Worm (Caenorhabditis elegans) whole organism, L4 larva: ENCODE measurements around the gene F49C12.11.
A peak's percentile ranks its signal among the peaks of the same experiment; 100 is the strongest.

Source experiments
- D1046.2 ChIP-seq: fragments of 200-800 bp; sonication (Bioruptor generic); IDR thresholded peaks from 2 replicates; pipeline ENCODE4 v1.3.6; 2022; ENCODE audit warnings: missing genetic modification characterization, missing compliant biosample characterization
- F10B5.3 ChIP-seq: sonication (generic microtip); optimal IDR thresholded peaks from 2 replicates; lab custom pipeline; 2016; ENCODE audit warnings: mild to moderate bottlenecking, missing genetic modification characterization, missing compliant biosample characterization
- F26F4.8 ChIP-seq: fragments of 200-800 bp; sonication (Bioruptor generic); conservative IDR thresholded peaks from 2 replicates; pipeline ENCODE4 v1.3.6; 2022; ENCODE audit warnings: missing genetic modification characterization, missing compliant biosample characterization
- T20F7.1 ChIP-seq: fragments of 200-800 bp; sonication (Bioruptor generic); optimal IDR thresholded peaks from 2 replicates; lab custom pipeline; 2018; ENCODE audit warnings: mild to moderate bottlenecking, missing genetic modification characterization, missing compliant biosample characterization
- Y105C5A.15 ChIP-seq: fragments of 200-800 bp; sonication (Bioruptor generic); IDR thresholded peaks from 2 replicates; pipeline ENCODE4 v1.3.6; 2022; ENCODE audit warnings: missing genetic modification characterization, missing compliant biosample characterization
- ZK337.2 ChIP-seq: fragments of 200-800 bp; sonication (Bioruptor generic); IDR thresholded peaks from 2 replicates; pipeline ENCODE4 v1.3.6; 2022; ENCODE audit warnings: missing genetic modification reagents, missing genetic modification characterization, missing compliant biosample characterization
- aha-1 ChIP-seq: fragments of 150-350 bp; peaks from one replicate; lab custom pipeline; 2014; ENCODE audit warnings: missing biosample characterization, missing genetic modification characterization
- aly-2 ChIP-seq: sonication (generic microtip); optimal IDR thresholded peaks from 2 replicates; lab custom pipeline; 2018; ENCODE audit warnings: missing biosample characterization, missing genetic modification characterization
- arid-1 ChIP-seq: fragments of 200-800 bp; sonication (Bioruptor generic); conservative IDR thresholded peaks from 2 replicates; pipeline ENCODE4 v1.3.6; 2022; ENCODE audit warnings: missing genetic modification reagents, missing genetic modification characterization, missing compliant biosample characterization
- ceh-82 ChIP-seq: sonication (generic microtip); optimal IDR thresholded peaks from 2 replicates; lab custom pipeline; 2017; ENCODE audit warnings: missing biosample characterization, missing genetic modification characterization
- ces-1 ChIP-seq: fragments of 150-350 bp; sonication (generic microtip); optimal IDR thresholded peaks from 4 replicates; lab custom pipeline; 2014; ENCODE audit warnings: missing biosample characterization, missing genetic modification reagents, missing genetic modification characterization
- daf-19 ChIP-seq: fragments of 200-800 bp; sonication (Bioruptor generic); conservative IDR thresholded peaks from 2 replicates; pipeline ENCODE4 v1.3.6; 2022; ENCODE audit warnings: missing genetic modification characterization, missing compliant biosample characterization
- duxl-1 ChIP-seq: sonication (generic microtip); optimal IDR thresholded peaks from 2 replicates; lab custom pipeline; 2016; ENCODE audit warnings: mild to moderate bottlenecking, missing genetic modification characterization, moderate library complexity, missing compliant biosample characterization; ENCODE audit not compliant: poor library complexity
- egl-27 ChIP-seq: sonication (generic microtip); optimal IDR thresholded peaks from 3 replicates; lab custom pipeline; 2017; ENCODE audit warnings: missing biosample characterization, missing genetic modification reagents, missing genetic modification characterization
- fkh-10 ChIP-seq: fragments of 150-350 bp; optimal IDR thresholded peaks from 2 replicates; lab custom pipeline; 2014; ENCODE audit warnings: missing biosample characterization, missing genetic modification reagents, missing genetic modification characterization
- fos-1 ChIP-seq: fragments of 150-350 bp; optimal IDR thresholded peaks from 2 replicates; lab custom pipeline; 2014; ENCODE audit warnings: missing biosample characterization, missing genetic modification characterization
- gei-8 ChIP-seq: fragments of 200-800 bp; sonication (Bioruptor generic); optimal IDR thresholded peaks from 2 replicates; lab custom pipeline; 2018; ENCODE audit warnings: mild to moderate bottlenecking, missing genetic modification characterization, missing compliant biosample characterization
- hif-1 ChIP-seq, 2 experiments: sonication (generic microtip); optimal IDR thresholded peaks; 2 replicates each; lab custom pipeline; 2016 to 2017; ENCODE audit warnings: missing compliant biosample characterization in 2 of 2, missing genetic modification characterization in 2 of 2, missing genetic modification reagents in 2 of 2, missing genotype in 2 of 2, mild to moderate bottlenecking in 1 of 2
- hlh-30 ChIP-seq: sonication (generic microtip); optimal IDR thresholded peaks from 2 replicates; lab custom pipeline; 2017; ENCODE audit warnings: antibody characterized with exemption, mild to moderate bottlenecking, missing genetic modification characterization, missing compliant biosample characterization; ENCODE audit not compliant: insufficient read depth
- hmg-1.1 ChIP-seq: fragments of 200-800 bp; sonication (Bioruptor generic); IDR thresholded peaks from 2 replicates; pipeline ENCODE4 v1.3.6; 2022; ENCODE audit warnings: missing genetic modification reagents, missing genetic modification characterization, missing compliant biosample characterization
- lim-7 ChIP-seq: fragments of 200-800 bp; sonication (Bioruptor generic); IDR thresholded peaks from 2 replicates; pipeline ENCODE4 v1.3.6; 2022; ENCODE audit warnings: missing genetic modification characterization, missing compliant biosample characterization
- lin-15B ChIP-seq: fragments of 150-350 bp; sonication (generic microtip); optimal IDR thresholded peaks from 3 replicates; lab custom pipeline; 2014; ENCODE audit warnings: missing biosample characterization, missing genetic modification characterization
- lin-29 ChIP-seq: fragments of 200-800 bp; sonication (Bioruptor generic); IDR thresholded peaks from 2 replicates; pipeline ENCODE4 v1.3.6; 2022; ENCODE audit warnings: missing genetic modification reagents, missing genetic modification characterization, missing compliant biosample characterization
- lin-39 ChIP-seq: fragments of 150-350 bp; optimal IDR thresholded peaks from 2 replicates; lab custom pipeline; 2014; ENCODE audit warnings: missing biosample characterization, missing genetic modification reagents, missing genetic modification characterization
- lir-3 ChIP-seq: sonication (generic microtip); optimal IDR thresholded peaks from 2 replicates; lab custom pipeline; 2016; ENCODE audit warnings: mild to moderate bottlenecking, missing genetic modification characterization, missing compliant biosample characterization
- mdl-1 ChIP-seq, 2 experiments: fragments of 150-350 bp in 1 of 2; sonication (generic microtip) in 1 of 2; optimal IDR thresholded peaks; 2 replicates each; lab custom pipeline; 2014 to 2017; ENCODE audit warnings: missing biosample characterization in 2 of 2, missing genetic modification characterization in 2 of 2
- mdt-29 ChIP-seq: fragments of 200-800 bp; sonication (Bioruptor generic); IDR thresholded peaks from 2 replicates; pipeline ENCODE4 v1.3.6; 2022; ENCODE audit warnings: missing genetic modification reagents, missing genetic modification characterization, missing compliant biosample characterization
- mep-1 ChIP-seq: fragments of 150-350 bp; sonication (generic microtip); optimal IDR thresholded peaks from 3 replicates; lab custom pipeline; 2014; ENCODE audit warnings: missing biosample characterization, missing genetic modification characterization
- nhr-111 ChIP-seq: fragments of 200-800 bp; sonication (Bioruptor generic); optimal IDR thresholded peaks from 2 replicates; lab custom pipeline; 2018; ENCODE audit warnings: mild to moderate bottlenecking, missing genetic modification characterization, missing compliant biosample characterization
- nhr-237 ChIP-seq: sonication (generic microtip); optimal IDR thresholded peaks from 2 replicates; lab custom pipeline; 2017; ENCODE audit warnings: missing biosample characterization, missing genetic modification characterization
- nhr-25 ChIP-seq: sonication (generic microtip); optimal IDR thresholded peaks from 2 replicates; lab custom pipeline; 2017; ENCODE audit warnings: missing genetic modification characterization, mild to moderate bottlenecking, missing compliant biosample characterization, antibody characterized with exemption, moderate library complexity, borderline replicate concordance; ENCODE audit not compliant: insufficient read depth
- nhr-41 ChIP-seq: fragments of 200-800 bp; sonication (Bioruptor generic); IDR thresholded peaks from 2 replicates; pipeline ENCODE4 v1.3.6; 2022; ENCODE audit warnings: missing genetic modification reagents, missing genetic modification characterization, missing compliant biosample characterization
- nhr-42 ChIP-seq: fragments of 200-800 bp; sonication (Bioruptor generic); IDR thresholded peaks from 2 replicates; pipeline ENCODE4 v1.3.6; 2022; ENCODE audit warnings: missing genetic modification characterization, missing compliant biosample characterization
- nhr-48 ChIP-seq: sonication (generic microtip); optimal IDR thresholded peaks from 2 replicates; lab custom pipeline; 2016; ENCODE audit warnings: mild to moderate bottlenecking, missing genetic modification characterization, missing compliant biosample characterization
- nhr-6 ChIP-seq: fragments of 150-350 bp; optimal IDR thresholded peaks from 2 replicates; lab custom pipeline; 2014; ENCODE audit warnings: missing biosample characterization, missing genetic modification characterization
- nhr-76 ChIP-seq: fragments of 150-350 bp; optimal IDR thresholded peaks from 2 replicates; lab custom pipeline; 2014; ENCODE audit warnings: missing biosample characterization, missing genetic modification characterization
- nhr-77 ChIP-seq: fragments of 150-350 bp; optimal IDR thresholded peaks from 2 replicates; lab custom pipeline; 2014; ENCODE audit warnings: missing biosample characterization, missing genetic modification characterization
- pha-4 ChIP-seq, 2 experiments: fragments of 150-350 bp in 1 of 2; fragments of 200-800 bp in 1 of 2; sonication (Bioruptor generic) in 1 of 2; IDR thresholded peaks in 1 of 2; optimal IDR thresholded peaks in 1 of 2; 2 replicates each; pipeline versions ENCODE4 v1.3.6 to Lab custom; 2014 to 2022; ENCODE audit warnings: missing genetic modification characterization in 2 of 2, missing genetic modification reagents in 2 of 2, missing biosample characterization in 1 of 2, missing compliant biosample characterization in 1 of 2
- pqm-1 ChIP-seq: sonication (generic microtip); optimal IDR thresholded peaks from 2 replicates; lab custom pipeline; 2017; ENCODE audit warnings: missing biosample characterization, missing genetic modification characterization
- saeg-2 ChIP-seq: fragments of 200-800 bp; sonication (Bioruptor generic); IDR thresholded peaks from 2 replicates; pipeline ENCODE4 v1.3.6; 2022; ENCODE audit warnings: missing genetic modification reagents, missing genetic modification characterization, missing compliant biosample characterization
- sdz-12 ChIP-seq: fragments of 200-800 bp; sonication (Bioruptor generic); optimal IDR thresholded peaks from 2 replicates; lab custom pipeline; 2018; ENCODE audit warnings: mild to moderate bottlenecking, missing genetic modification characterization, missing compliant biosample characterization
- set-16 ChIP-seq: fragments of 200-800 bp; sonication (Bioruptor generic); IDR thresholded peaks from 2 replicates; pipeline ENCODE4 v1.3.6; 2022; ENCODE audit warnings: missing genetic modification reagents, missing genetic modification characterization, missing compliant biosample characterization
- snpc-1.2 ChIP-seq: fragments of 200-800 bp; sonication (Bioruptor generic); IDR thresholded peaks from 2 replicates; pipeline ENCODE4 v1.3.6; 2022; ENCODE audit warnings: missing genetic modification reagents, missing genetic modification characterization, missing compliant biosample characterization
- tag-97 ChIP-seq: fragments of 200-800 bp; sonication (Bioruptor generic); IDR thresholded peaks from 2 replicates; pipeline ENCODE4 v1.3.6; 2022; ENCODE audit warnings: missing genetic modification characterization, missing compliant biosample characterization
- unc-130 ChIP-seq: sonication (generic microtip); optimal IDR thresholded peaks from 2 replicates; lab custom pipeline; 2016; ENCODE audit warnings: missing genetic modification reagents, missing genetic modification characterization, missing compliant biosample characterization
- zfp-2 ChIP-seq: sonication (generic microtip); optimal IDR thresholded peaks from 2 replicates; lab custom pipeline; 2016; ENCODE audit warnings: mild to moderate bottlenecking, missing genetic modification characterization, missing compliant biosample characterization
- zfp-3 ChIP-seq: fragments of 200-800 bp; sonication (Bioruptor generic); conservative IDR thresholded peaks from 2 replicates; pipeline ENCODE4 v1.3.6; 2022; ENCODE audit warnings: missing genetic modification reagents, missing genetic modification characterization, missing compliant biosample characterization
- zip-11 ChIP-seq: fragments of 200-800 bp; sonication (Bioruptor generic); IDR thresholded peaks from 2 replicates; pipeline ENCODE4 v1.3.6; 2022; ENCODE audit warnings: missing genetic modification characterization, missing compliant biosample characterization
- ztf-11 ChIP-seq: fragments of 150-350 bp; optimal IDR thresholded peaks from 2 replicates; lab custom pipeline; 2014; ENCODE audit warnings: missing biosample characterization, missing genetic modification characterization
- ztf-7 ChIP-seq: fragments of 150-350 bp; optimal IDR thresholded peaks from 2 replicates; lab custom pipeline; 2014; ENCODE audit warnings: missing biosample characterization, missing genetic modification characterization

F49C12.11 gene

ce11 chrIV:9321039-9321851 lies 2.1 kb downstream of the F49C12.11 start, which contains the start of the genes F49C12.12 and vha-17 (continued):
- TF ChIP-seq mdt-29 (GFP tag; lab: Robert Waterston, UW): no peak
- TF ChIP-seq T20F7.1 (GFP tag; lab: Kevin White, UChicago): peak; percentile 70
- peak; percentile 66 for TF ChIP-seq hlh-30 (tag; lab: Kevin White, UChicago)
- TF ChIP-seq fos-1: no peak
- no peak for TF ChIP-seq ceh-82 (tag; lab: Kevin White, UChicago)
- no peak for TF ChIP-seq gei-8 (GFP tag; lab: Kevin White, UChicago)
- TF ChIP-seq nhr-76: no peak
- TF ChIP-seq ztf-11 (tag; lab: Kevin White, UChicago): no peak
- no peak for TF ChIP-seq egl-27 (tag; lab: Kevin White, UChicago)
- no peak for TF ChIP-seq F10B5.3 (tag; lab: Kevin White, UChicago)
- no peak for TF ChIP-seq sdz-12 (GFP tag; lab: Kevin White, UChicago)
- TF ChIP-seq nhr-25: no peak
- TF ChIP-seq pqm-1 (tag; lab: Kevin White, UChicago): peak; percentile 33
- TF ChIP-seq lin-39: no peak
- no peak for TF ChIP-seq lin-15B (tag; lab: Kevin White, UChicago)
- TF ChIP-seq aha-1: no peak
- no peak for TF ChIP-seq nhr-237
- TF ChIP-seq ztf-7 (tag; lab: Kevin White, UChicago): no peak
- no peak for TF ChIP-seq mdl-1 (tag; optimal IDR thresholded peaks at IDR 0.05; lab: Kevin White, UChicago)
- TF ChIP-seq zip-11 (GFP tag; lab: Robert Waterston, UW): no peak
- TF ChIP-seq set-16 (GFP tag; lab: Robert Waterston, UW): no peak
- TF ChIP-seq unc-130: no peak
- no peak for TF ChIP-seq nhr-111 (GFP tag; lab: Kevin White, UChicago)
- TF ChIP-seq mep-1: peak; percentile 43
- TF ChIP-seq lir-3 (tag; lab: Kevin White, UChicago): no peak
- no peak for TF ChIP-seq pha-4 (GFP tag; IDR thresholded peaks at IDR 0.05; lab: Robert Waterston, UW)
- no peak for TF ChIP-seq pha-4 (tag; optimal IDR thresholded peaks at IDR 0.05; lab: Kevin White, UChicago)
- TF ChIP-seq zfp-2 (tag; lab: Kevin White, UChicago): no peak
- TF ChIP-seq saeg-2 (GFP tag; lab: Robert Waterston, UW): no peak
- TF ChIP-seq snpc-1.2 (GFP tag; lab: Robert Waterston, UW): no peak
- TF ChIP-seq lim-7 (GFP tag; lab: Robert Waterston, UW): no peak
- TF ChIP-seq D1046.2 (GFP tag; lab: Robert Waterston, UW): no peak
- no peak for TF ChIP-seq Y105C5A.15
- TF ChIP-seq aly-2 (tag; lab: Kevin White, UChicago): no peak
- no peak for TF ChIP-seq F26F4.8
- no peak for TF ChIP-seq nhr-42
- TF ChIP-seq nhr-6 (tag; lab: Kevin White, UChicago): no peak
- TF ChIP-seq ces-1 (GFP tag; lab: Kevin White, UChicago): no peak
- TF ChIP-seq nhr-41 (GFP tag; lab: Robert Waterston, UW): no peak
- TF ChIP-seq fkh-10 (GFP tag; lab: Kevin White, UChicago): no peak
- no peak for TF ChIP-seq duxl-1
- TF ChIP-seq ZK337.2 (GFP tag; lab: Robert Waterston, UW): no peak
- TF ChIP-seq arid-1 (GFP tag; lab: Robert Waterston, UW): no peak
- TF ChIP-seq lin-29 (GFP tag; lab: Robert Waterston, UW): no peak
- no peak for TF ChIP-seq hmg-1.1 (GFP tag; lab: Robert Waterston, UW)
- no peak for TF ChIP-seq daf-19
- TF ChIP-seq nhr-77 (tag; lab: Kevin White, UChicago): peak; percentile 74
- TF ChIP-seq tag-97 (GFP tag; lab: Robert Waterston, UW): no peak
- no peak for TF ChIP-seq zfp-3 (GFP tag; lab: Robert Waterston, UW)
- TF ChIP-seq hif-1 (tag; optimal IDR thresholded peaks at IDR 0.05; lab: Kevin White, UChicago): no peak
- no peak for TF ChIP-seq nhr-48 (tag; lab: Kevin White, UChicago)
